Fruit fly (Drosophila melanogaster) whole organism, embryonic: Measurements from ENCODE around the gene tho2.

Experiments
- BEAF-32 ChIP-seq: fragments of 200-800 bp; sonication (Bioruptor generic); optimal IDR thresholded peaks from 3 replicates; lab custom pipeline; 2017; ENCODE audit warnings: missing biosample characterization, missing genetic modification characterization, mild to moderate bottlenecking, moderate library complexity, missing genetic modification reagents
- Bdp1 ChIP-seq: fragments of 200-800 bp; sonication (Bioruptor generic); optimal IDR thresholded peaks from 3 replicates; lab custom pipeline; 2016; ENCODE audit warnings: missing biosample characterization, missing genetic modification characterization
- CG10267 ChIP-seq: fragments of 200-800 bp; sonication (Bioruptor generic); optimal IDR thresholded peaks from 2 replicates; lab custom pipeline; 2018; ENCODE audit warnings: missing biosample characterization, mild to moderate bottlenecking, missing genetic modification characterization, moderate library complexity
- CG11398 ChIP-seq: fragments of 200-800 bp; sonication (Bioruptor generic); optimal IDR thresholded peaks from 2 replicates; lab custom pipeline; 2016; ENCODE audit warnings: missing biosample characterization, missing genetic modification characterization
- CG12071 ChIP-seq: fragments of 200-800 bp; sonication (Bioruptor generic); optimal IDR thresholded peaks from 3 replicates; lab custom pipeline; 2018; ENCODE audit warnings: missing biosample characterization, mild to moderate bottlenecking, missing genetic modification characterization
- CG12769 ChIP-seq: fragments of 200-800 bp; sonication (Bioruptor generic); optimal IDR thresholded peaks from 2 replicates; lab custom pipeline; 2019; ENCODE audit warnings: missing biosample characterization, mild to moderate bottlenecking, missing genetic modification characterization, moderate library complexity
- CG15269 ChIP-seq: fragments of 200-800 bp; sonication (Bioruptor generic); optimal IDR thresholded peaks from 2 replicates; lab custom pipeline; 2018; ENCODE audit warnings: missing biosample characterization, mild to moderate bottlenecking, missing genetic modification characterization, moderate library complexity
- CG15514 ChIP-seq: fragments of 200-800 bp; sonication (Bioruptor generic); optimal IDR thresholded peaks from 3 replicates; lab custom pipeline; 2017; ENCODE audit warnings: missing biosample characterization, missing genetic modification characterization, mild to moderate bottlenecking, moderate library complexity, missing genetic modification reagents
- CG15601 ChIP-seq: fragments of 200-800 bp; sonication (Bioruptor generic); optimal IDR thresholded peaks from 3 replicates; lab custom pipeline; 2019; ENCODE audit warnings: missing biosample characterization, mild to moderate bottlenecking, missing genetic modification characterization, moderate library complexity
- CG1603 ChIP-seq: fragments of 200-800 bp; sonication (Bioruptor generic); optimal IDR thresholded peaks from 2 replicates; lab custom pipeline; 2019; ENCODE audit warnings: missing biosample characterization, mild to moderate bottlenecking, missing genetic modification characterization, moderate library complexity
- CG16863 ChIP-seq: fragments of 200-800 bp; sonication (Bioruptor generic); optimal IDR thresholded peaks from 3 replicates; lab custom pipeline; 2016; ENCODE audit warnings: missing biosample characterization, missing genetic modification characterization
- CG17912 ChIP-seq: fragments of 200-800 bp; sonication (Bioruptor generic); optimal IDR thresholded peaks from 2 replicates; lab custom pipeline; 2018; ENCODE audit warnings: missing biosample characterization, mild to moderate bottlenecking, missing genetic modification characterization
- CG2129 ChIP-seq: fragments of 200-800 bp; sonication (Bioruptor generic); IDR thresholded peaks from 2 replicates; pipeline ENCODE4 v1.3.6; 2022; ENCODE audit warnings: missing biosample characterization, missing genetic modification characterization; ENCODE audit not compliant: partially characterized antibody
- CG3163 ChIP-seq: fragments of 200-800 bp; sonication (Bioruptor generic); optimal IDR thresholded peaks from 3 replicates; lab custom pipeline; 2016; ENCODE audit warnings: missing biosample characterization, missing genetic modification characterization
- CG32772 ChIP-seq: fragments of 200-800 bp; sonication (Bioruptor generic); IDR thresholded peaks from 2 replicates; pipeline ENCODE4 v1.3.6; 2022; ENCODE audit warnings: missing biosample characterization, missing genetic modification characterization
- CG33557 ChIP-seq: fragments of 200-800 bp; sonication (Bioruptor generic); optimal IDR thresholded peaks from 2 replicates; lab custom pipeline; 2019; ENCODE audit warnings: missing biosample characterization, mild to moderate bottlenecking, missing genetic modification characterization, moderate library complexity
- CG6689 ChIP-seq: fragments of 200-800 bp; sonication (Bioruptor generic); IDR thresholded peaks from 2 replicates; pipeline ENCODE4 v1.3.6; 2022; ENCODE audit warnings: missing biosample characterization, missing genetic modification characterization
- CG6765 ChIP-seq: fragments of 200-800 bp; sonication (Bioruptor generic); optimal IDR thresholded peaks from 3 replicates; lab custom pipeline; 2017; ENCODE audit warnings: missing biosample characterization, mild to moderate bottlenecking, missing genetic modification characterization
- CG8281 ChIP-seq: fragments of 200-800 bp; sonication (Bioruptor generic); optimal IDR thresholded peaks from 2 replicates; lab custom pipeline; 2018; ENCODE audit warnings: missing biosample characterization, mild to moderate bottlenecking, missing genetic modification characterization, moderate library complexity
- CG8359 ChIP-seq: fragments of 200-800 bp; sonication (Bioruptor generic); optimal IDR thresholded peaks from 2 replicates; lab custom pipeline; 2017; ENCODE audit warnings: missing biosample characterization, mild to moderate bottlenecking, missing genetic modification characterization, borderline replicate concordance
- CG9876 ChIP-seq: fragments of 200-800 bp; sonication (Bioruptor generic); optimal IDR thresholded peaks from 2 replicates; lab custom pipeline; 2016; ENCODE audit warnings: missing biosample characterization, missing genetic modification characterization
- Camta ChIP-seq: fragments of 200-800 bp; sonication (Bioruptor generic); optimal IDR thresholded peaks from 2 replicates; lab custom pipeline; 2016; ENCODE audit warnings: missing biosample characterization, missing genetic modification characterization
- D19B ChIP-seq: fragments of 200-800 bp; sonication (Bioruptor generic); optimal IDR thresholded peaks from 2 replicates; lab custom pipeline; 2017; ENCODE audit warnings: missing biosample characterization, mild to moderate bottlenecking, missing genetic modification characterization
- H15 ChIP-seq: fragments of 200-800 bp; sonication (Bioruptor generic); IDR thresholded peaks from 3 replicates; pipeline ENCODE4 v1.3.6; 2022; ENCODE audit warnings: missing biosample characterization, missing genetic modification characterization
- HHEX ChIP-seq: fragments of 200-800 bp; sonication (Bioruptor generic); optimal IDR thresholded peaks from 3 replicates; lab custom pipeline; 2017; ENCODE audit warnings: missing biosample characterization, mild to moderate bottlenecking, missing genetic modification characterization, missing genetic modification reagents
- HLH54F ChIP-seq: fragments of 200-800 bp; sonication (Bioruptor generic); optimal IDR thresholded peaks from 3 replicates; lab custom pipeline; 2016; ENCODE audit warnings: missing biosample characterization, missing genetic modification characterization
- Hr3 ChIP-seq: fragments of 200-800 bp; sonication (Bioruptor generic); optimal IDR thresholded peaks from 3 replicates; lab custom pipeline; 2016; ENCODE audit warnings: missing biosample characterization, missing genetic modification characterization
- Hr51 ChIP-seq, 2 experiments: fragments of 200-800 bp; sonication (Bioruptor generic); optimal IDR thresholded peaks; 2 replicates in 1 of 2; 3 replicates in 1 of 2; lab custom pipeline; 2016 to 2018; ENCODE audit warnings: missing biosample characterization in 2 of 2, missing genetic modification characterization in 2 of 2, mild to moderate bottlenecking in 1 of 2, moderate library complexity in 1 of 2
- Jarid2 ChIP-seq: fragments of 200-800 bp; sonication (Bioruptor generic); optimal IDR thresholded peaks from 3 replicates; lab custom pipeline; 2017; ENCODE audit warnings: mild to moderate bottlenecking, missing biosample characterization, missing genetic modification reagents, missing genetic modification characterization
- MBD-R2 ChIP-seq: fragments of 200-800 bp; sonication (Bioruptor generic); IDR thresholded peaks from 2 replicates; pipeline ENCODE4 v1.3.6; 2022; ENCODE audit warnings: missing biosample characterization, missing genetic modification characterization
- NFAT ChIP-seq: fragments of 200-800 bp; sonication (Bioruptor generic); IDR thresholded peaks from 2 replicates; pipeline ENCODE4 v1.3.6; 2022; ENCODE audit warnings: missing biosample characterization, missing genetic modification characterization
- Nf-YB ChIP-seq: fragments of 200-800 bp; sonication (Bioruptor generic); optimal IDR thresholded peaks from 3 replicates; lab custom pipeline; 2019; ENCODE audit warnings: missing biosample characterization, mild to moderate bottlenecking, missing genetic modification characterization, moderate library complexity
- Rfx ChIP-seq: fragments of 200-800 bp; sonication (Bioruptor generic); IDR thresholded peaks from 2 replicates; pipeline ENCODE4 v1.3.6; 2022; ENCODE audit warnings: missing biosample characterization, missing genetic modification characterization
- Scr ChIP-seq: fragments of 200-800 bp; sonication (Bioruptor generic); IDR thresholded peaks from 2 replicates; pipeline ENCODE4 v1.3.6; 2022; ENCODE audit warnings: missing biosample characterization, missing genetic modification characterization; ENCODE audit not compliant: partially characterized antibody
- ab ChIP-seq: fragments of 200-800 bp; sonication (Bioruptor generic); optimal IDR thresholded peaks from 2 replicates; lab custom pipeline; 2016; ENCODE audit warnings: missing biosample characterization, missing genetic modification characterization
- aop ChIP-seq: fragments of 200-800 bp; sonication (Bioruptor generic); IDR thresholded peaks from 2 replicates; pipeline ENCODE4 v1.3.6; 2022; ENCODE audit warnings: missing biosample characterization, missing genetic modification characterization
- bcd ChIP-seq: fragments of 200-800 bp; sonication (Bioruptor generic); optimal IDR thresholded peaks from 2 replicates; lab custom pipeline; 2017; ENCODE audit warnings: missing biosample characterization, mild to moderate bottlenecking, missing genetic modification characterization
- chif ChIP-seq, 2 experiments: fragments of 200-800 bp; sonication (Bioruptor generic); optimal IDR thresholded peaks; 3 replicates each; lab custom pipeline; 2016; ENCODE audit warnings: missing biosample characterization in 2 of 2, missing genetic modification characterization in 2 of 2
- corto ChIP-seq: fragments of 200-800 bp; sonication (Bioruptor generic); optimal IDR thresholded peaks from 2 replicates; lab custom pipeline; 2016; ENCODE audit warnings: missing biosample characterization, mild to moderate bottlenecking, missing genetic modification characterization, moderate library complexity
- ems ChIP-seq: fragments of 200-800 bp; sonication (Bioruptor generic); optimal IDR thresholded peaks from 3 replicates; lab custom pipeline; 2016; ENCODE audit warnings: missing biosample characterization, missing genetic modification characterization
- exex ChIP-seq: fragments of 200-800 bp; sonication (Bioruptor generic); optimal IDR thresholded peaks from 4 replicates; lab custom pipeline; 2018; ENCODE audit warnings: missing biosample characterization, mild to moderate bottlenecking, missing genetic modification characterization, moderate library complexity
- fd102C ChIP-seq: fragments of 200-800 bp; sonication (Bioruptor generic); optimal IDR thresholded peaks from 2 replicates; lab custom pipeline; 2018; ENCODE audit warnings: missing biosample characterization, mild to moderate bottlenecking, missing genetic modification characterization, moderate library complexity
- fd96Cb ChIP-seq: fragments of 200-800 bp; sonication (Bioruptor generic); optimal IDR thresholded peaks from 2 replicates; lab custom pipeline; 2018; ENCODE audit warnings: missing biosample characterization, mild to moderate bottlenecking, missing genetic modification characterization, moderate library complexity
- nmo ChIP-seq: fragments of 200-800 bp; sonication (Bioruptor generic); optimal IDR thresholded peaks from 2 replicates; lab custom pipeline; 2018; ENCODE audit warnings: missing biosample characterization, mild to moderate bottlenecking, missing genetic modification characterization, moderate library complexity
- oc ChIP-seq: fragments of 200-800 bp; sonication (Bioruptor generic); optimal IDR thresholded peaks from 2 replicates; lab custom pipeline; 2018; ENCODE audit warnings: missing biosample characterization, mild to moderate bottlenecking, missing genetic modification characterization, moderate library complexity
- prd ChIP-seq, 3 experiments: fragments of >200 bp in 2 of 3; fragments of 200-800 bp in 1 of 3; sonication (Bioruptor generic) in 1 of 3; optimal IDR thresholded peaks in 2 of 3; IDR thresholded peaks in 1 of 3; 2 replicates in 2 of 3; 3 replicates in 1 of 3; pipeline versions ENCODE4 v1.3.6 to Lab custom; 2017 to 2022; ENCODE audit warnings: missing biosample characterization in 1 of 3, missing genetic modification characterization in 1 of 3
- run ChIP-seq: fragments of 200-800 bp; sonication (Bioruptor generic); optimal IDR thresholded peaks from 3 replicates; lab custom pipeline; 2018; ENCODE audit warnings: missing biosample characterization, mild to moderate bottlenecking, missing genetic modification characterization
- seq ChIP-seq: fragments of 200-800 bp; sonication (Bioruptor generic); IDR thresholded peaks from 2 replicates; pipeline ENCODE4 v1.3.6; 2022; ENCODE audit warnings: missing biosample characterization, missing genetic modification characterization
- vvl ChIP-seq: fragments of 200-800 bp; sonication (Bioruptor generic); IDR thresholded peaks from 2 replicates; pipeline ENCODE4 v1.3.6; 2022; ENCODE audit warnings: missing biosample characterization, missing genetic modification characterization

Gene tho2

dm6 chr2L:2147208-2147607, 2.2 kb upstream of the tho2 start, which contains the start of the genes CG11723 and Tbcd (continued):
- TF ChIP-seq vvl (GFP tag; lab: Robert Waterston, UW) (peak; percentile 97), fd102C (GFP tag; lab: Kevin White, UChicago) (peak; percentile 29), exex (tag; lab: Kevin White, UChicago) (no peak), CG6689 (GFP tag; lab: Robert Waterston, UW) (peak; percentile 93), chif (GFP tag; optimal IDR thresholded peaks at IDR 0.05; lab: Kevin White, UChicago) (peak; percentile 62 to 89), CG6765 (GFP tag; lab: Kevin White, UChicago) (peak; percentile 56), MBD-R2 (GFP tag; lab: Robert Waterston, UW) (peak; percentile 97), CG11398 (GFP tag; lab: Kevin White, UChicago) (peak; percentile 75), CG1603 (peak; percentile 85), CG15601 (tag; lab: Kevin White, UChicago) (no peak), Hr51 (GFP tag; optimal IDR thresholded peaks at IDR 0.05; lab: Kevin White, UChicago) (peak in 1 of 2 experiments; percentile 79), Bdp1 (GFP tag; lab: Kevin White, UChicago) (peak; percentile 84), run (no peak), CG9876 (GFP tag; lab: Kevin White, UChicago) (peak; percentile 72), BEAF-32 (peak; percentile 33), oc (tag; lab: Kevin White, UChicago) (no peak), H15 (GFP tag; lab: Robert Waterston, UW) (peak; percentile 95), CG8359 (peak; percentile 48), CG17912 (peak; percentile 83), NFAT (GFP tag; lab: Robert Waterston, UW) (peak; percentile 86), CG3163 (peak; percentile 75), HLH54F (GFP tag; lab: Kevin White, UChicago) (peak; percentile 89), CG8281 (tag; lab: Kevin White, UChicago) (no peak), HHEX (GFP tag; lab: Kevin White, UChicago) (peak; percentile 85), aop (GFP tag; lab: Robert Waterston, UW) (peak; percentile 85), Jarid2 (GFP tag; lab: Kevin White, UChicago) (no peak), ab (GFP tag; lab: Kevin White, UChicago) (peak; percentile 60), prd (optimal IDR thresholded peaks at IDR 0.05; lab: Kevin White, UChicago) (no peak), prd (GFP tag; IDR thresholded peaks at IDR 0.05; lab: Robert Waterston, UW) (peak; percentile 94), fd96Cb (tag; lab: Kevin White, UChicago) (peak; percentile 84), seq (GFP tag; lab: Robert Waterston, UW) (peak; percentile 85), bcd (GFP tag; lab: Kevin White, UChicago) (peak; percentile 86), CG2129 (GFP tag; lab: Robert Waterston, UW) (no peak), Rfx (GFP tag; lab: Robert Waterston, UW) (peak; percentile 95), CG15269 (tag; lab: Kevin White, UChicago) (no peak), CG32772 (peak; percentile 91), Scr (GFP tag; lab: Robert Waterston, UW) (peak; percentile 33; the same call in 1 of the 2 replicates), nmo (peak; percentile 92), Camta (GFP tag; lab: Kevin White, UChicago) (peak; percentile 77), ems (GFP tag; lab: Kevin White, UChicago) (peak; percentile 80), Nf-YB (GFP tag; lab: Kevin White, UChicago) (peak; percentile 67), Hr3 (GFP tag; lab: Kevin White, UChicago) (peak; percentile 75), D19B (peak; percentile 69), CG15514 (GFP tag; lab: Kevin White, UChicago) (peak; percentile 87), CG10267 (tag; lab: Kevin White, UChicago) (peak; percentile 82), CG12769 (no peak), corto (GFP tag; lab: Kevin White, UChicago) (no peak), CG16863 (peak; percentile 88), CG12071 (GFP tag; lab: Kevin White, UChicago) (no peak), CG33557 (GFP tag; lab: Kevin White, UChicago) (peak; percentile 71)
